Fruit fly (Drosophila melanogaster) whole organism, embryonic: ENCODE measurements around the gene Cyfip.

Source experiments
- Antp ChIP-seq: fragments of 200-800 bp; sonication (Bioruptor generic); optimal IDR thresholded peaks from 3 replicates; lab custom pipeline; 2016; ENCODE audit warnings: missing biosample characterization, missing genetic modification characterization
- Bdp1 ChIP-seq: fragments of 200-800 bp; sonication (Bioruptor generic); optimal IDR thresholded peaks from 3 replicates; lab custom pipeline; 2016; ENCODE audit warnings: missing biosample characterization, missing genetic modification characterization
- Bgb ChIP-seq: fragments of 200-800 bp; sonication (Bioruptor generic); IDR thresholded peaks from 2 replicates; pipeline ENCODE4 v1.3.6; 2022; ENCODE audit warnings: missing biosample characterization, missing genetic modification characterization; ENCODE audit not compliant: partially characterized antibody
- CG1024 ChIP-seq: fragments of 200-800 bp; sonication (Bioruptor generic); IDR thresholded peaks from 2 replicates; pipeline ENCODE4 v1.3.6; 2022; ENCODE audit warnings: missing biosample characterization, missing genetic modification characterization
- CG11504 ChIP-seq: fragments of 200-800 bp; sonication (Bioruptor generic); optimal IDR thresholded peaks from 3 replicates; lab custom pipeline; 2019; ENCODE audit warnings: missing biosample characterization, mild to moderate bottlenecking, missing genetic modification characterization, moderate library complexity
- CG12744 ChIP-seq: fragments of 200-800 bp; sonication (Bioruptor generic); optimal IDR thresholded peaks from 2 replicates; lab custom pipeline; 2016; ENCODE audit warnings: missing biosample characterization, missing genetic modification characterization
- CG12769 ChIP-seq: fragments of 200-800 bp; sonication (Bioruptor generic); optimal IDR thresholded peaks from 2 replicates; lab custom pipeline; 2019; ENCODE audit warnings: missing biosample characterization, mild to moderate bottlenecking, missing genetic modification characterization, moderate library complexity
- CG14050 ChIP-seq: fragments of 200-800 bp; sonication (Bioruptor generic); IDR thresholded peaks from 3 replicates; pipeline ENCODE4 v1.3.6; 2022; ENCODE audit warnings: missing biosample characterization, missing genetic modification characterization
- CG15269 ChIP-seq: fragments of 200-800 bp; sonication (Bioruptor generic); optimal IDR thresholded peaks from 2 replicates; lab custom pipeline; 2018; ENCODE audit warnings: missing biosample characterization, mild to moderate bottlenecking, missing genetic modification characterization, moderate library complexity
- CG15514 ChIP-seq: fragments of 200-800 bp; sonication (Bioruptor generic); optimal IDR thresholded peaks from 3 replicates; lab custom pipeline; 2017; ENCODE audit warnings: missing biosample characterization, missing genetic modification characterization, mild to moderate bottlenecking, moderate library complexity, missing genetic modification reagents
- CG17612 ChIP-seq: fragments of 200-800 bp; sonication (Bioruptor generic); IDR thresholded peaks from 2 replicates; pipeline ENCODE4 v1.3.6; 2022; ENCODE audit warnings: missing biosample characterization, missing genetic modification characterization
- CG2678 ChIP-seq: fragments of 200-800 bp; sonication (Bioruptor generic); optimal IDR thresholded peaks from 3 replicates; lab custom pipeline; 2019; ENCODE audit warnings: missing biosample characterization, mild to moderate bottlenecking, missing genetic modification characterization, moderate library complexity
- CG4360 ChIP-seq: fragments of 200-800 bp; sonication (Bioruptor generic); IDR thresholded peaks from 2 replicates; pipeline ENCODE4 v1.3.6; 2022; ENCODE audit warnings: missing biosample characterization, missing genetic modification characterization
- CG6272 ChIP-seq: fragments of 200-800 bp; sonication (Bioruptor generic); IDR thresholded peaks from 2 replicates; pipeline ENCODE4 v1.3.6; 2022; ENCODE audit warnings: missing biosample characterization, missing genetic modification characterization
- CG6765 ChIP-seq: fragments of 200-800 bp; sonication (Bioruptor generic); optimal IDR thresholded peaks from 3 replicates; lab custom pipeline; 2017; ENCODE audit warnings: missing biosample characterization, mild to moderate bottlenecking, missing genetic modification characterization
- CG8281 ChIP-seq: fragments of 200-800 bp; sonication (Bioruptor generic); optimal IDR thresholded peaks from 2 replicates; lab custom pipeline; 2018; ENCODE audit warnings: missing biosample characterization, mild to moderate bottlenecking, missing genetic modification characterization, moderate library complexity
- CG9727 ChIP-seq: fragments of 200-800 bp; sonication (Bioruptor generic); optimal IDR thresholded peaks from 3 replicates; lab custom pipeline; 2017; ENCODE audit warnings: missing biosample characterization, mild to moderate bottlenecking, missing genetic modification characterization
- CkIIα-i1 ChIP-seq: fragments of 200-800 bp; sonication (Bioruptor generic); IDR thresholded peaks from 2 replicates; pipeline ENCODE4 v1.3.6; 2022; ENCODE audit warnings: missing biosample characterization, missing genetic modification characterization
- Dad ChIP-seq: fragments of 200-800 bp; sonication (Bioruptor generic); optimal IDR thresholded peaks from 3 replicates; lab custom pipeline; 2016; ENCODE audit warnings: missing biosample characterization, missing genetic modification characterization
- Dip2 ChIP-seq: fragments of 200-800 bp; sonication (Bioruptor generic); IDR thresholded peaks from 2 replicates; pipeline ENCODE4 v1.3.6; 2022; ENCODE audit warnings: missing biosample characterization, missing genetic modification characterization
- Ets65A ChIP-seq: fragments of 200-800 bp; sonication (Bioruptor generic); peaks from one replicate; lab custom pipeline; 2016; ENCODE audit warnings: missing biosample characterization, missing genetic modification characterization
- HHEX ChIP-seq: fragments of 200-800 bp; sonication (Bioruptor generic); optimal IDR thresholded peaks from 3 replicates; lab custom pipeline; 2017; ENCODE audit warnings: missing biosample characterization, mild to moderate bottlenecking, missing genetic modification characterization, missing genetic modification reagents
- HLH4C ChIP-seq: fragments of 200-800 bp; sonication (Bioruptor generic); IDR thresholded peaks from 3 replicates; pipeline ENCODE4 v1.3.6; 2022; ENCODE audit warnings: missing biosample characterization, missing genetic modification characterization; ENCODE audit not compliant: partially characterized antibody
- HLH54F ChIP-seq: fragments of 200-800 bp; sonication (Bioruptor generic); optimal IDR thresholded peaks from 3 replicates; lab custom pipeline; 2016; ENCODE audit warnings: missing biosample characterization, missing genetic modification characterization
- Med ChIP-seq: fragments of 200-800 bp; sonication (Bioruptor generic); peaks from one replicate; lab custom pipeline; 2016; ENCODE audit warnings: missing biosample characterization, missing genetic modification characterization, mild to moderate bottlenecking, inconsistent platforms, moderate library complexity
- Pdp1 ChIP-seq, 2 experiments: fragments of 200-800 bp; sonication (Bioruptor generic); optimal IDR thresholded peaks; 3 replicates each; lab custom pipeline; 2016; ENCODE audit warnings: missing biosample characterization in 2 of 2, missing genetic modification characterization in 2 of 2, mild to moderate bottlenecking in 1 of 2, moderate library complexity in 1 of 2
- Usf ChIP-seq: fragments of 200-800 bp; sonication (Bioruptor generic); optimal IDR thresholded peaks from 2 replicates; lab custom pipeline; 2017; ENCODE audit warnings: missing genotype, missing biosample characterization, missing genetic modification characterization
- YL-1 ChIP-seq: fragments of 200-800 bp; sonication (Bioruptor generic); optimal IDR thresholded peaks from 3 replicates; lab custom pipeline; 2017; ENCODE audit warnings: missing biosample characterization, mild to moderate bottlenecking, missing genetic modification characterization
- cwo ChIP-seq: fragments of 200-800 bp; sonication (Bioruptor generic); optimal IDR thresholded peaks from 3 replicates; lab custom pipeline; 2017; ENCODE audit warnings: missing biosample characterization, missing genetic modification characterization, mild to moderate bottlenecking, moderate library complexity, missing genetic modification reagents
- kay ChIP-seq: fragments of 200-800 bp; sonication (Bioruptor generic); optimal IDR thresholded peaks from 2 replicates; lab custom pipeline; 2016; ENCODE audit warnings: missing biosample characterization, missing genetic modification characterization
- lbe ChIP-seq: fragments of 200-800 bp; sonication (Bioruptor generic); optimal IDR thresholded peaks from 2 replicates; lab custom pipeline; 2016; ENCODE audit warnings: missing biosample characterization, mild to moderate bottlenecking, missing genetic modification characterization
- lilli ChIP-seq: fragments of 200-800 bp; sonication (Bioruptor generic); optimal IDR thresholded peaks from 3 replicates; lab custom pipeline; 2016; ENCODE audit warnings: missing biosample characterization, missing genetic modification characterization
- lov ChIP-seq, 2 experiments: fragments of 200-800 bp in 1 of 2; fragments of >200 bp in 1 of 2; sonication (Bioruptor generic) in 1 of 2; IDR thresholded peaks in 1 of 2; optimal IDR thresholded peaks in 1 of 2; 2 replicates in 1 of 2; 3 replicates in 1 of 2; pipeline versions ENCODE4 v1.3.6 to Lab custom; 2017 to 2022; ENCODE audit warnings: missing biosample characterization in 1 of 2, missing genetic modification characterization in 1 of 2
- mld ChIP-seq: fragments of 200-800 bp; sonication (Bioruptor generic); IDR thresholded peaks from 3 replicates; pipeline ENCODE4 v1.3.6; 2022; ENCODE audit warnings: missing biosample characterization, missing genetic modification characterization; ENCODE audit not compliant: partially characterized antibody
- nom ChIP-seq: fragments of 200-800 bp; sonication (Bioruptor generic); optimal IDR thresholded peaks from 2 replicates; lab custom pipeline; 2017; ENCODE audit warnings: missing biosample characterization, missing genetic modification characterization, mild to moderate bottlenecking, moderate library complexity, missing genetic modification reagents
- onecut ChIP-seq: fragments of 200-800 bp; sonication (Bioruptor generic); IDR thresholded peaks from 2 replicates; pipeline ENCODE4 v1.3.6; 2022; ENCODE audit warnings: missing biosample characterization, missing genetic modification characterization
- pita ChIP-seq: fragments of 200-800 bp; sonication (Bioruptor generic); optimal IDR thresholded peaks from 2 replicates; lab custom pipeline; 2017; ENCODE audit warnings: missing biosample characterization, mild to moderate bottlenecking, missing genetic modification characterization
- schlank ChIP-seq: fragments of 200-800 bp; sonication (Bioruptor generic); optimal IDR thresholded peaks from 2 replicates; lab custom pipeline; 2018; ENCODE audit warnings: missing biosample characterization, mild to moderate bottlenecking, missing genetic modification characterization
- sens ChIP-seq: fragments of 200-800 bp; sonication (Bioruptor generic); peaks from one replicate; lab custom pipeline; 2016; ENCODE audit warnings: missing biosample characterization, missing genetic modification characterization
- sisA ChIP-seq: fragments of 200-800 bp; sonication (Bioruptor generic); IDR thresholded peaks from 2 replicates; pipeline ENCODE4 v1.3.6; 2022; ENCODE audit warnings: missing biosample characterization, missing genetic modification characterization
- sug ChIP-seq: fragments of 200-800 bp; optimal IDR thresholded peaks from 2 replicates; lab custom pipeline; 2019; ENCODE audit warnings: missing biosample characterization, mild to moderate bottlenecking, missing genetic modification characterization, moderate library complexity
- toy ChIP-seq: fragments of 200-800 bp; sonication (Bioruptor generic); IDR thresholded peaks from 2 replicates; pipeline ENCODE4 v1.3.6; 2022; ENCODE audit warnings: missing biosample characterization, missing genetic modification characterization
- tx ChIP-seq: fragments of 200-800 bp; sonication (Bioruptor generic); optimal IDR thresholded peaks from 2 replicates; lab custom pipeline; 2016; ENCODE audit warnings: missing biosample characterization, missing genetic modification characterization
- usp ChIP-seq: fragments of >200 bp; optimal IDR thresholded peaks from 2 replicates; lab custom pipeline; 2017; ENCODE audit warnings: missing biosample characterization, missing genetic modification characterization
- zen ChIP-seq: fragments of 200-800 bp; sonication (Bioruptor generic); optimal IDR thresholded peaks from 3 replicates; lab custom pipeline; 2018; ENCODE audit warnings: missing biosample characterization, mild to moderate bottlenecking, missing genetic modification characterization, moderate library complexity
- zen2 ChIP-seq: fragments of 200-800 bp; sonication (Bioruptor generic); IDR thresholded peaks from 3 replicates; pipeline ENCODE4 v1.3.6; 2022; ENCODE audit warnings: missing biosample characterization, missing genetic modification characterization; ENCODE audit not compliant: partially characterized antibody

Gene Cyfip

dm6 chr3R:15287763-15288162 lies 45.3 kb upstream of the Cyfip start (continued):
- TF ChIP-seq CG9727 (GFP tag; lab: Kevin White, UChicago) (peak; percentile 13), CG12769 (peak; percentile 31), YL-1 (GFP tag; lab: Kevin White, UChicago) (peak; percentile 49), CG14050 (no peak), CG2678 (tag; lab: Kevin White, UChicago) (no peak), CG11504 (tag; lab: Kevin White, UChicago) (peak; percentile 50), sisA (no peak), Bdp1 (GFP tag; lab: Kevin White, UChicago) (peak; percentile 33), Usf (GFP tag; lab: Kevin White, UChicago) (no peak), HLH4C (GFP tag; lab: Robert Waterston, UW) (no peak), CG15269 (tag; lab: Kevin White, UChicago) (no peak), HLH54F (GFP tag; lab: Kevin White, UChicago) (no peak), CG8281 (tag; lab: Kevin White, UChicago) (no peak), usp (GFP tag; lab: Kevin White, UChicago) (no peak)
- TF ChIP-seq, all 482 proteins: peak for 104

dm6 chr3R:15288802-15289201 lies 44.3 kb upstream of the Cyfip start:
- TF ChIP-seq Med (peak; percentile 26), Ets65A (GFP tag; lab: Kevin White, UChicago) (peak; percentile 91), lov (optimal IDR thresholded peaks at IDR 0.05; lab: Kevin White, UChicago) (no peak), lov (GFP tag; IDR thresholded peaks at IDR 0.05; lab: Robert Waterston, UW) (no peak)
- TF ChIP-seq, all 482 proteins: peak for 2

- no peak for TF ChIP-seq Dad (GFP tag; lab: Kevin White, UChicago)
- no peak for TF ChIP-seq CkIIα-i1 (GFP tag; lab: Robert Waterston, UW)
- TF ChIP-seq Pdp1 (GFP tag; optimal IDR thresholded peaks at IDR 0.05; lab: Kevin White, UChicago), result peak in 1 of 2 experiments; percentile 75
- peak; percentile 25 for TF ChIP-seq cwo (GFP tag; lab: Kevin White, UChicago)
- TF ChIP-seq nom (GFP tag; lab: Kevin White, UChicago), result peak; percentile 12
- TF ChIP-seq Antp (GFP tag; lab: Kevin White, UChicago), result no peak
- TF ChIP-seq zen2, result no peak
- no peak for TF ChIP-seq CG1024 (GFP tag; lab: Robert Waterston, UW)
- no peak for TF ChIP-seq CG4360 (GFP tag; lab: Robert Waterston, UW)
- no peak for TF ChIP-seq mld
- TF ChIP-seq Bgb, result no peak
- TF ChIP-seq HHEX, result no peak
- no peak for TF ChIP-seq CG6272
- no peak for TF ChIP-seq tx (GFP tag; lab: Kevin White, UChicago)
- TF ChIP-seq schlank (tag; lab: Kevin White, UChicago), result no peak
- TF ChIP-seq pita (GFP tag; lab: Kevin White, UChicago), result no peak
- TF ChIP-seq CG12744 (GFP tag; lab: Kevin White, UChicago), result no peak
- TF ChIP-seq CG6765, result peak; percentile 31
- no peak for TF ChIP-seq CG15514 (GFP tag; lab: Kevin White, UChicago)
- TF ChIP-seq CG12769, result peak; percentile 18
- TF ChIP-seq onecut, result no peak
- peak; percentile 58 for TF ChIP-seq zen
- TF ChIP-seq kay (GFP tag; lab: Kevin White, UChicago), result no peak
- TF ChIP-seq lilli (GFP tag; lab: Kevin White, UChicago), result peak; percentile 18
- TF ChIP-seq toy (GFP tag; lab: Robert Waterston, UW), result no peak
- TF ChIP-seq CG17612 (GFP tag; lab: Robert Waterston, UW), result no peak
- no peak for TF ChIP-seq lbe
- TF ChIP-seq Med, result peak; percentile 85
- TF ChIP-seq sens (GFP tag; lab: Kevin White, UChicago), result peak; percentile 74
- peak; percentile 19 for TF ChIP-seq sug
- TF ChIP-seq Dip2 (GFP tag; lab: Robert Waterston, UW), result no peak
Observed at dm6 chr3R:15289828-15290641, 43.0 kb upstream of the Cyfip start.
